Fruit fly (Drosophila melanogaster) whole organism, embryonic: ENCODE data around the gene CG11598.

ENCODE experiments used
- Adf1 ChIP-seq: fragments of 200-800 bp; sonication (Bioruptor generic); IDR thresholded peaks from 2 replicates; pipeline ENCODE4 v1.3.6; 2022; ENCODE audit warnings: missing biosample characterization, missing genetic modification characterization
- Awh ChIP-seq: fragments of 200-800 bp; sonication (Bioruptor generic); IDR thresholded peaks from 2 replicates; pipeline ENCODE4, ENCODE4 v1.3.6; 2022; ENCODE audit warnings: missing biosample characterization, missing genetic modification characterization
- B-H1 ChIP-seq: fragments of 200-800 bp; sonication (Bioruptor generic); IDR thresholded peaks from 3 replicates; pipeline ENCODE4 v1.3.6; 2022; ENCODE audit warnings: missing biosample characterization, missing genetic modification characterization
- CG1024 ChIP-seq: fragments of 200-800 bp; sonication (Bioruptor generic); IDR thresholded peaks from 2 replicates; pipeline ENCODE4 v1.3.6; 2022; ENCODE audit warnings: missing biosample characterization, missing genetic modification characterization
- CG11560 ChIP-seq: fragments of 200-800 bp; sonication (Bioruptor generic); IDR thresholded peaks from 3 replicates; pipeline ENCODE4 v1.3.6; 2022; ENCODE audit warnings: missing biosample characterization, missing genetic modification characterization
- CG1233 ChIP-seq: fragments of 200-800 bp; sonication (Bioruptor generic); optimal IDR thresholded peaks from 4 replicates; lab custom pipeline; 2018; ENCODE audit warnings: missing biosample characterization, mild to moderate bottlenecking, missing genetic modification characterization
- CG12942 ChIP-seq: fragments of 200-800 bp; sonication (Bioruptor generic); optimal IDR thresholded peaks from 3 replicates; lab custom pipeline; 2016; ENCODE audit warnings: missing biosample characterization, missing genetic modification characterization
- CG13424 ChIP-seq: fragments of 200-800 bp; sonication (Bioruptor generic); optimal IDR thresholded peaks from 2 replicates; lab custom pipeline; 2019; ENCODE audit warnings: missing biosample characterization, mild to moderate bottlenecking, missing genetic modification characterization, moderate library complexity
- CG1529 ChIP-seq: fragments of 200-800 bp; sonication (Bioruptor generic); optimal IDR thresholded peaks from 3 replicates; lab custom pipeline; 2018; ENCODE audit warnings: missing biosample characterization, missing genetic modification characterization
- CG17186 ChIP-seq: fragments of 200-800 bp; sonication (Bioruptor generic); optimal IDR thresholded peaks from 3 replicates; lab custom pipeline; 2017; ENCODE audit warnings: missing biosample characterization, missing genetic modification reagents, missing genetic modification characterization
- CG17361 ChIP-seq: fragments of 200-800 bp; sonication (Bioruptor generic); IDR thresholded peaks from 3 replicates; pipeline ENCODE4 v1.3.6; 2022; ENCODE audit warnings: missing biosample characterization, missing genetic modification characterization
- CG17612 ChIP-seq: fragments of 200-800 bp; sonication (Bioruptor generic); IDR thresholded peaks from 2 replicates; pipeline ENCODE4 v1.3.6; 2022; ENCODE audit warnings: missing biosample characterization, missing genetic modification characterization
- CG2120 ChIP-seq: fragments of 200-800 bp; sonication (Bioruptor generic); optimal IDR thresholded peaks from 3 replicates; lab custom pipeline; 2016; ENCODE audit warnings: missing biosample characterization, missing genetic modification characterization
- CG3065 ChIP-seq: fragments of 200-800 bp; sonication (Bioruptor generic); optimal IDR thresholded peaks from 2 replicates; lab custom pipeline; 2016; ENCODE audit warnings: missing biosample characterization, missing genetic modification characterization
- CG3163 ChIP-seq: fragments of 200-800 bp; sonication (Bioruptor generic); optimal IDR thresholded peaks from 3 replicates; lab custom pipeline; 2016; ENCODE audit warnings: missing biosample characterization, missing genetic modification characterization
- CG32532 ChIP-seq: fragments of 200-800 bp; sonication (Bioruptor generic); IDR thresholded peaks from 2 replicates; pipeline ENCODE4 v1.3.6; 2022; ENCODE audit warnings: missing biosample characterization, missing genetic modification characterization
- CG4404 ChIP-seq: fragments of 200-800 bp; sonication (Bioruptor generic); IDR thresholded peaks from 2 replicates; pipeline ENCODE4 v1.3.6; 2022; ENCODE audit warnings: missing biosample characterization, missing genetic modification characterization
- CG9437 ChIP-seq: fragments of 200-800 bp; sonication (Bioruptor generic); optimal IDR thresholded peaks from 2 replicates; lab custom pipeline; 2018; ENCODE audit warnings: missing biosample characterization, mild to moderate bottlenecking, missing genetic modification characterization
- CTCF ChIP-seq: fragments of 200-800 bp; sonication (Bioruptor generic); optimal IDR thresholded peaks from 2 replicates; lab custom pipeline; 2017; ENCODE audit warnings: missing biosample characterization, mild to moderate bottlenecking, missing genetic modification characterization, moderate library complexity
- CoRest ChIP-seq: fragments of 200-800 bp; sonication (Bioruptor generic); optimal IDR thresholded peaks from 3 replicates; lab custom pipeline; 2018; ENCODE audit warnings: missing biosample characterization, mild to moderate bottlenecking, missing genetic modification characterization, moderate library complexity
- CrebB ChIP-seq: fragments of 200-800 bp; sonication (Bioruptor generic); optimal IDR thresholded peaks from 3 replicates; lab custom pipeline; 2018; ENCODE audit warnings: missing biosample characterization, mild to moderate bottlenecking, missing genetic modification characterization
- Hr78 ChIP-seq, 2 experiments: fragments of 200-800 bp in 1 of 2; fragments of >200 bp in 1 of 2; sonication (Bioruptor generic) in 1 of 2; optimal IDR thresholded peaks; 2 replicates each; lab custom pipeline; 2017 to 2019; ENCODE audit warnings: missing biosample characterization in 2 of 2, missing genetic modification characterization in 2 of 2, mild to moderate bottlenecking in 1 of 2, moderate library complexity in 1 of 2
- Kr ChIP-seq: fragments of 200-800 bp; sonication (Bioruptor generic); optimal IDR thresholded peaks from 2 replicates; lab custom pipeline; 2017; ENCODE audit warnings: missing biosample characterization, mild to moderate bottlenecking, missing genetic modification characterization
- Lhr ChIP-seq: fragments of 200-800 bp; sonication (Bioruptor generic); optimal IDR thresholded peaks from 3 replicates; lab custom pipeline; 2017; ENCODE audit warnings: mild to moderate bottlenecking, missing biosample characterization, missing genetic modification reagents, missing genetic modification characterization
- Ravus ChIP-seq: fragments of 200-800 bp; sonication (Bioruptor generic); IDR thresholded peaks from 2 replicates; pipeline ENCODE4 v1.3.6; 2022; ENCODE audit warnings: missing biosample characterization, missing genetic modification characterization
- Stat92E ChIP-seq, 3 experiments: fragments of >200 bp in 2 of 3; fragments of 200-800 bp in 1 of 3; sonication (Bioruptor generic) in 1 of 3; optimal IDR thresholded peaks; 2 replicates each; lab custom pipeline; 2017 to 2019; ENCODE audit warnings: missing biosample characterization in 3 of 3, missing genetic modification characterization in 3 of 3, mild to moderate bottlenecking in 1 of 3, moderate library complexity in 1 of 3
- Tbp ChIP-seq: fragments of >200 bp; optimal IDR thresholded peaks from 2 replicates; lab custom pipeline; 2018; ENCODE audit warnings: missing biosample characterization, missing genetic modification characterization
- chinmo ChIP-seq: fragments of 200-800 bp; sonication (Bioruptor generic); IDR thresholded peaks from 4 replicates; pipeline ENCODE4 v1.3.6; 2022; ENCODE audit warnings: missing biosample characterization, missing genetic modification characterization; ENCODE audit not compliant: partially characterized antibody
- croc ChIP-seq: fragments of 200-800 bp; sonication (Bioruptor generic); conservative IDR thresholded peaks from 3 replicates; pipeline ENCODE4 v1.3.6; 2022; ENCODE audit warnings: missing biosample characterization, missing genetic modification characterization
- dpn ChIP-seq, 2 experiments: fragments of 200-800 bp; sonication (Bioruptor generic); optimal IDR thresholded peaks; 3 replicates each; lab custom pipeline; 2016; ENCODE audit warnings: missing biosample characterization in 2 of 2, missing genetic modification characterization in 2 of 2
- esg ChIP-seq: fragments of 200-800 bp; sonication (Bioruptor generic); conservative IDR thresholded peaks from 2 replicates; pipeline ENCODE4 v1.3.6; 2022; ENCODE audit warnings: missing biosample characterization, missing genetic modification characterization
- hb ChIP-seq: fragments of 200-800 bp; sonication (Bioruptor generic); IDR thresholded peaks from 3 replicates; pipeline ENCODE4 v1.3.6; 2022; ENCODE audit warnings: missing biosample characterization, missing genetic modification characterization; ENCODE audit not compliant: partially characterized antibody
- lab ChIP-seq: fragments of 200-800 bp; sonication (Bioruptor generic); optimal IDR thresholded peaks from 3 replicates; lab custom pipeline; 2017; ENCODE audit warnings: missing biosample characterization, missing genetic modification characterization, mild to moderate bottlenecking, moderate library complexity, missing genetic modification reagents
- mirr ChIP-seq: fragments of 200-800 bp; sonication (Bioruptor generic); optimal IDR thresholded peaks from 3 replicates; lab custom pipeline; 2018; ENCODE audit warnings: missing biosample characterization, mild to moderate bottlenecking, missing genetic modification characterization
- nom ChIP-seq: fragments of 200-800 bp; sonication (Bioruptor generic); optimal IDR thresholded peaks from 2 replicates; lab custom pipeline; 2017; ENCODE audit warnings: missing biosample characterization, missing genetic modification characterization, mild to moderate bottlenecking, moderate library complexity, missing genetic modification reagents
- pan ChIP-seq, 4 experiments: fragments of >200 bp in 3 of 4; fragments of 200-800 bp in 1 of 4; sonication (Bioruptor generic) in 1 of 4; optimal IDR thresholded peaks in 3 of 4; IDR thresholded peaks in 1 of 4; 2 replicates each; pipeline versions ENCODE4 v1.3.6 to Lab custom; 2017 to 2022; ENCODE audit warnings: missing biosample characterization in 2 of 4, missing genetic modification characterization in 2 of 4, mixed read lengths in 1 of 4
- pb ChIP-seq: fragments of 200-800 bp; sonication (Bioruptor generic); optimal IDR thresholded peaks from 3 replicates; lab custom pipeline; 2016; ENCODE audit warnings: missing biosample characterization, missing genetic modification characterization
- row ChIP-seq: fragments of 200-800 bp; sonication (Bioruptor generic); IDR thresholded peaks from 3 replicates; pipeline ENCODE4 v1.3.6; 2022; ENCODE audit warnings: missing biosample characterization, missing genetic modification characterization
- scrt ChIP-seq: fragments of 200-800 bp; sonication (Bioruptor generic); optimal IDR thresholded peaks from 2 replicates; lab custom pipeline; 2018; ENCODE audit warnings: missing biosample characterization, mild to moderate bottlenecking, missing genetic modification characterization, moderate library complexity
- sim ChIP-seq: fragments of 200-800 bp; sonication (Bioruptor generic); IDR thresholded peaks from 2 replicates; pipeline ENCODE4 v1.3.6; 2022; ENCODE audit warnings: missing biosample characterization, missing genetic modification characterization
- sna ChIP-seq: fragments of 200-800 bp; sonication (Bioruptor generic); IDR thresholded peaks from 2 replicates; pipeline ENCODE4 v1.3.6; 2022; ENCODE audit warnings: missing biosample characterization, missing genetic modification characterization; ENCODE audit not compliant: partially characterized antibody
- sob ChIP-seq: fragments of 200-800 bp; sonication (Bioruptor generic); IDR thresholded peaks from 2 replicates; pipeline ENCODE4 v1.3.6; 2022; ENCODE audit warnings: missing biosample characterization, missing genetic modification characterization
- sqz ChIP-seq: fragments of 200-800 bp; sonication (Bioruptor generic); optimal IDR thresholded peaks from 3 replicates; lab custom pipeline; 2018; ENCODE audit warnings: missing biosample characterization, mild to moderate bottlenecking, missing genetic modification characterization
- stwl ChIP-seq: fragments of 200-800 bp; sonication (Bioruptor generic); optimal IDR thresholded peaks from 3 replicates; lab custom pipeline; 2018; ENCODE audit warnings: missing biosample characterization, mild to moderate bottlenecking, missing genetic modification characterization, moderate library complexity
- sug ChIP-seq: fragments of 200-800 bp; optimal IDR thresholded peaks from 2 replicates; lab custom pipeline; 2019; ENCODE audit warnings: missing biosample characterization, mild to moderate bottlenecking, missing genetic modification characterization, moderate library complexity
- tio ChIP-seq: fragments of 200-800 bp; sonication (Bioruptor generic); optimal IDR thresholded peaks from 2 replicates; lab custom pipeline; 2017; ENCODE audit warnings: missing biosample characterization, missing genetic modification characterization, inconsistent platforms
- trh ChIP-seq: fragments of 200-800 bp; sonication (Bioruptor generic); optimal IDR thresholded peaks from 2 replicates; lab custom pipeline; 2016; ENCODE audit warnings: missing biosample characterization, missing genetic modification characterization
- twi ChIP-seq: fragments of 200-800 bp; optimal IDR thresholded peaks from 2 replicates; lab custom pipeline; 2019; ENCODE audit warnings: missing biosample characterization, mild to moderate bottlenecking, missing genetic modification characterization, moderate library complexity
- vnd ChIP-seq: fragments of 200-800 bp; sonication (Bioruptor generic); IDR thresholded peaks from 3 replicates; pipeline ENCODE4 v1.3.6; 2022; ENCODE audit warnings: missing biosample characterization, missing genetic modification characterization; ENCODE audit not compliant: partially characterized antibody
- yki ChIP-seq: fragments of >200 bp; optimal IDR thresholded peaks from 3 replicates; lab custom pipeline; 2018

The CG11598 gene

DNA sequence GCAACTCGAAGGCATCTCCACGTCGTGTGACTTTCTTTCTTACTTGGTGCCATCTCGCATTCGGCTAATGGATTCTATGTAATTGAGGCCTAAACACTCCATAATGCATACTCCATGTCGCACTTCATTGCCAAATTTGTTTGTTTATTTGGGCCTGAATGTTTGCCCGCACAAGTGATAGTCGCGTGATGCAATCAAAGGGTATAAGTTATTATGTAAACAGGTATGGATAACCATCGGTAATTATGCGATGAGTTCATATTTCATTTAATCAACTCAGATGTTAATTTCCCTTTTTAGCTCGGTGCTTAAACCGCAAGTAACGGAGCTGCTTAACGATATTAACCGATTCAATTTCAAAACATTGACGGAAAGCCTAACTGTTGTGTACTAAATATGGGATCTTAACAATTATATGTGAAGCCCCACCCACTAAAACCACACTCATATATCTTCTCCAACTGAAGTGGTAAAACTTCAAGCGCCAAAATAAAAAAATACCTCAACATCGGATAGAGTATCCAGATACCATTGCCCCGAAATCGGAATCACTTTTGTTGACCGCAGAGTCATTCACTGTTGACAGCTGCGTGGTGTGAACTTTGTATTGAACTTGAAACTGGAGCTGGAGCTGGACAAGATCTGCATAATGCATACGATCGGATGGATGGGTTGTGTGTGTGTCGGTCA, 10.0 kb downstream of the CG11598 start (continued):
- TF ChIP-seq sqz (GFP tag; lab: Kevin White, UChicago) (no peak), row (GFP tag; lab: Robert Waterston, UW) (peak; percentile 43), mirr (GFP tag; lab: Kevin White, UChicago) (no peak), vnd (no peak), CG17612 (GFP tag; lab: Robert Waterston, UW) (no peak), hb (GFP tag; lab: Robert Waterston, UW) (no peak), Awh (GFP tag; lab: Robert Waterston, UW) (no peak), sna (no peak), CG17186 (no peak), CG1024 (GFP tag; lab: Robert Waterston, UW) (no peak), CG11560 (tag; lab: Robert Waterston, UW) (no peak), pan (optimal IDR thresholded peaks at IDR 0.05; lab: Kevin White, UChicago) (no peak), pan (GFP tag; optimal IDR thresholded peaks at IDR 0.05 in 1 of 2, IDR thresholded peaks at IDR 0.05 in 1 of 2) (no peak), dpn (GFP tag; optimal IDR thresholded peaks at IDR 0.05; lab: Kevin White, UChicago) (no peak), nom (GFP tag; lab: Kevin White, UChicago) (no peak), sim (GFP tag; lab: Robert Waterston, UW) (no peak), esg (GFP tag; lab: Robert Waterston, UW) (0 out of 2 replicates have a peak, but pooled peaks have one; percentile 12), twi (tag; lab: Kevin White, UChicago) (no peak), CTCF (no peak), lab (GFP tag; lab: Kevin White, UChicago) (no peak), CG1233 (GFP tag; lab: Kevin White, UChicago) (no peak), Lhr (GFP tag; lab: Kevin White, UChicago) (no peak), CG13424 (tag; lab: Kevin White, UChicago) (peak; percentile 15), pb (GFP tag; lab: Kevin White, UChicago) (no peak), CrebB (no peak), CG4404 (no peak), CG12942 (GFP tag; lab: Kevin White, UChicago) (no peak), sug (tag; lab: Kevin White, UChicago) (no peak), Tbp (no peak), CG3163 (GFP tag; lab: Kevin White, UChicago) (no peak), yki (no peak), sob (GFP tag; lab: Robert Waterston, UW) (no peak), trh (GFP tag; lab: Kevin White, UChicago) (no peak), stwl (tag; lab: Kevin White, UChicago) (no peak), CoRest (tag; lab: Kevin White, UChicago) (peak; percentile 18), chinmo (no peak), Ravus (no peak), CG1529 (no peak), CG32532 (GFP tag; lab: Robert Waterston, UW) (no peak), scrt (GFP tag; lab: Kevin White, UChicago) (no peak), CG3065 (GFP tag; lab: Kevin White, UChicago) (no peak), CG9437 (GFP tag; lab: Kevin White, UChicago) (no peak), Hr78 (GFP tag; optimal IDR thresholded peaks at IDR 0.05; lab: Kevin White, UChicago) (peak in 1 of 2 experiments; percentile 80), Adf1 (GFP tag; lab: Robert Waterston, UW) (no peak), croc (GFP tag; lab: Robert Waterston, UW) (no peak), CG17361 (GFP tag; lab: Robert Waterston, UW) (0 out of 3 replicates have a peak, but pooled peaks have one; percentile 16), tio (no peak), Stat92E (GFP tag; optimal IDR thresholded peaks at IDR 0.05; lab: Kevin White, UChicago) (no peak), CG2120 (no peak), B-H1 (GFP tag; lab: Robert Waterston, UW) (no peak), Kr (GFP tag; lab: Kevin White, UChicago) (no peak)
